Fruit fly (Drosophila melanogaster) whole organism, pupa: ENCODE results near the gene RnpS1.

Source experiments
- CG10348 ChIP-seq: fragments of 200-800 bp; sonication (Bioruptor generic); IDR thresholded peaks from 2 replicates; pipeline ENCODE4 v1.3.6; 2022; ENCODE audit warnings: missing biosample characterization, missing genetic modification characterization
- CG12605 ChIP-seq: fragments of 200-800 bp; sonication (Bioruptor generic); IDR thresholded peaks from 2 replicates; pipeline ENCODE4 v1.3.6; 2022; ENCODE audit warnings: missing biosample characterization, missing genetic modification characterization
- CG13204 ChIP-seq: fragments of 200-800 bp; sonication (Bioruptor generic); optimal IDR thresholded peaks from 2 replicates; lab custom pipeline; 2018; ENCODE audit warnings: missing biosample characterization, mild to moderate bottlenecking, missing genetic modification characterization, moderate library complexity
- CG14655 ChIP-seq: fragments of 200-800 bp; sonication (Bioruptor generic); optimal IDR thresholded peaks from 3 replicates; lab custom pipeline; 2017; ENCODE audit warnings: mild to moderate bottlenecking, missing biosample characterization, missing genetic modification reagents, missing genetic modification characterization
- CG15710 ChIP-seq: fragments of 200-800 bp; sonication (Bioruptor generic); optimal IDR thresholded peaks from 2 replicates; lab custom pipeline; 2018; ENCODE audit warnings: missing biosample characterization, mild to moderate bottlenecking, missing genetic modification characterization, moderate library complexity
- CG17806 ChIP-seq: fragments of 200-800 bp; sonication (Bioruptor generic); optimal IDR thresholded peaks from 2 replicates; lab custom pipeline; 2018; ENCODE audit warnings: missing biosample characterization, mild to moderate bottlenecking, missing genetic modification characterization, moderate library complexity
- CG32121 ChIP-seq: fragments of 200-800 bp; sonication (Bioruptor generic); IDR thresholded peaks from 2 replicates; pipeline ENCODE4 v1.3.6; 2022; ENCODE audit warnings: missing biosample characterization, missing genetic modification characterization
- CG34367 ChIP-seq: fragments of 200-800 bp; sonication (Bioruptor generic); optimal IDR thresholded peaks from 2 replicates; lab custom pipeline; 2018; ENCODE audit warnings: missing biosample characterization, mild to moderate bottlenecking, missing genetic modification characterization
- CG4496 ChIP-seq: fragments of 200-800 bp; sonication (Bioruptor generic); IDR thresholded peaks from 3 replicates; pipeline ENCODE4 v1.3.6; 2022; ENCODE audit warnings: missing biosample characterization, missing genetic modification characterization
- CG8159 ChIP-seq: fragments of 200-800 bp; sonication (Bioruptor generic); optimal IDR thresholded peaks from 3 replicates; lab custom pipeline; 2018; ENCODE audit warnings: missing biosample characterization, mild to moderate bottlenecking, missing genetic modification characterization, moderate library complexity
- CG8301 ChIP-seq: fragments of 200-800 bp; sonication (Bioruptor generic); optimal IDR thresholded peaks from 2 replicates; lab custom pipeline; 2018; ENCODE audit warnings: missing biosample characterization, mild to moderate bottlenecking, missing genetic modification characterization
- CG9948 ChIP-seq: fragments of 200-800 bp; sonication (Bioruptor generic); optimal IDR thresholded peaks from 2 replicates; lab custom pipeline; 2018; ENCODE audit warnings: missing biosample characterization, mild to moderate bottlenecking, missing genetic modification characterization, moderate library complexity
- D1 ChIP-seq: fragments of 200-800 bp; sonication (Bioruptor generic); optimal IDR thresholded peaks from 2 replicates; lab custom pipeline; 2018; ENCODE audit warnings: missing biosample characterization, mild to moderate bottlenecking, missing genetic modification characterization, moderate library complexity
- EcR ChIP-seq: fragments of 200-800 bp; sonication (Bioruptor generic); optimal IDR thresholded peaks from 3 replicates; lab custom pipeline; 2019; ENCODE audit warnings: missing biosample characterization, missing genetic modification characterization, mild to moderate bottlenecking, moderate library complexity, missing genetic modification reagents
- Ets98B ChIP-seq: fragments of 200-800 bp; sonication (Bioruptor generic); IDR thresholded peaks from 2 replicates; pipeline ENCODE4 v1.3.6; 2022; ENCODE audit warnings: missing biosample characterization, missing genetic modification characterization
- Pif1A ChIP-seq: fragments of 200-800 bp; sonication (Bioruptor generic); optimal IDR thresholded peaks from 3 replicates; lab custom pipeline; 2016; ENCODE audit warnings: missing biosample characterization, missing genetic modification characterization
- Pif1B ChIP-seq: fragments of 200-800 bp; sonication (Bioruptor generic); optimal IDR thresholded peaks from 3 replicates; lab custom pipeline; 2016; ENCODE audit warnings: missing biosample characterization, missing genetic modification characterization
- Snoo ChIP-seq: fragments of 200-800 bp; sonication (Bioruptor generic); optimal IDR thresholded peaks from 3 replicates; lab custom pipeline; 2017; ENCODE audit warnings: missing biosample characterization, mild to moderate bottlenecking, missing genetic modification characterization, inconsistent platforms
- fd96Ca ChIP-seq: fragments of 200-800 bp; sonication (Bioruptor generic); IDR thresholded peaks from 3 replicates; pipeline ENCODE4 v1.3.6; 2022; ENCODE audit warnings: missing biosample characterization, missing genetic modification characterization
- gl ChIP-seq: fragments of 200-800 bp; sonication (Bioruptor generic); optimal IDR thresholded peaks from 2 replicates; lab custom pipeline; 2018; ENCODE audit warnings: missing biosample characterization, mild to moderate bottlenecking, missing genetic modification characterization
- rn ChIP-seq: fragments of 200-800 bp; sonication (Bioruptor generic); IDR thresholded peaks from 2 replicates; pipeline ENCODE4 v1.3.6; 2022; ENCODE audit warnings: missing biosample characterization, missing genetic modification characterization

Gene RnpS1

DNA sequence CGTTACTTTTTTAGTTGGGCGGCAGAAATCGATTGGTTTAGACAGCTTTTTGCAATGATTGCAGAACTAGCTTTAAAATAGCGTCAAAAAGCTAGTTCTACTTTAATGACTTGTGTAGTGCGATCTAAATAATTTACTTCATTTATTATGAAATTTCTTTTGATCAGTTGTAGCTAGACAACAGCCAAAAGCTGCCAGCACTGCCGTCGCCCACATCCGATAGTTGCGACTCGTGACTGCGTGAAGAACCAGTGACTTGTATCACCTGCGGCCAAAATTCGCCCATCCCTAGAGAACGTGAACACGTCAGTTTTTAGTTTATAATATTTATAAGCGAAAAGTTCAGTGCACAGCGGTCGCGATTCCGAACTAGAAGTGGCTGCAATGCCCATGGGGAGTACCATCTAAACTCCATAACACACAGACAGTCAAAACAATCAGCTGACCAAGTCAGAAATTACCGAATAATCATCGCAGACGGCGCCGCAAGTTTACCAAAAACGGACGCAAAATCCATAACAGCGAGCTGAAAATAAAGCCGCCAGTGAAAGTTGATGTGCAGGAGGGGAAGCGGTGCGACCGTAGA, 34.9 kb downstream of the RnpS1 start, which contains the start of gene P58IPK:
TSS of gene P58IPK (plus strand) at position 280 of the 586 bp plus-strand sequence.
- TF ChIP-seq CG10348 (GFP tag; lab: Robert Waterston, UW) (0 out of 2 replicates have a peak, but pooled peaks have one; percentile 20), Pif1B (GFP tag; lab: Kevin White, UChicago) (no peak), CG17806 (no peak), CG12605 (GFP tag; lab: Robert Waterston, UW) (no peak), gl (tag; lab: Kevin White, UChicago) (no peak), CG8159 (tag; lab: Kevin White, UChicago) (no peak), CG15710 (tag; lab: Kevin White, UChicago) (peak; percentile 6), CG4496 (GFP tag; lab: Robert Waterston, UW) (peak; percentile 64; the same call in 2 of the 3 replicates), CG14655 (GFP tag; lab: Kevin White, UChicago) (no peak), Ets98B (GFP tag; lab: Robert Waterston, UW) (peak; percentile 54), CG34367 (peak; percentile 10), Pif1A (GFP tag; lab: Kevin White, UChicago) (no peak), D1 (tag; lab: Kevin White, UChicago) (no peak), CG13204 (GFP tag; lab: Kevin White, UChicago) (no peak), CG9948 (tag; lab: Kevin White, UChicago) (no peak), CG8301 (no peak), Snoo (no peak), rn (GFP tag; lab: Robert Waterston, UW) (no peak), CG32121 (GFP tag; lab: Robert Waterston, UW) (peak; percentile 35; the same call in 1 of the 2 replicates), EcR (GFP tag; lab: Kevin White, UChicago) (no peak), fd96Ca (GFP tag; lab: Robert Waterston, UW) (peak; percentile 71; the same call in 2 of the 3 replicates)

DNA sequence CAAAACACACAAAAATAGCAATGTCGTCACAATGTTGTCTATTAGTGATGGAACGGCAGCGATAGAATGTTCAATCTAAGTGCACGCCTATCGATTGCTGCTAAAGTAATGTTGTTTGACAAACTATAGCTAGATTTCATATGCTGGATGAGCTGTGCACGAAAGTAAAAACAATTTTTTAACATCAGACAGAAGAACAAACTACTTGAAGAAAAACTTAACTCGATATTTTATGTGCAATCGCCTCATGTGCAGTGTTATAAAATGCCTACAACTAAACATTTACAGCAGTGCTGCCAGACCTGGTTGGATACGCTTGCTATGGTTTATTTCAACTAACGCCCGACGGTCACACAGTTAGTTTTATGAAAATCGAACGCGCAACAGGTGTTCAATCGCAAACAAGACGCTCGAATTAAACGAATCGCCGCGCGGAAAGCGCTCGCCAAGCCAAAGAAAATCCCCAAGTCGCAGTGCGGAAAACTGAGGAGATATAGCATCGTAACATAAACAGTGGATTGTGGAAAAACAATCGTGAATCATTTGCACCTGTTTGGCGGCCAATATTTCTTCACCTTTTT, 39.2 kb downstream of the RnpS1 start, which contains the start of the genes bocks and CG8312:
TSS of gene bocks (minus strand) at position 51 of the 581 bp plus-strand sequence.
TSS of gene CG8312 (plus strand) at position 358 of the 581 bp plus-strand sequence.
- TF ChIP-seq CG15710 (tag; lab: Kevin White, UChicago) (peak; percentile 3), CG34367 (no peak), gl (tag; lab: Kevin White, UChicago) (no peak)

DNA sequence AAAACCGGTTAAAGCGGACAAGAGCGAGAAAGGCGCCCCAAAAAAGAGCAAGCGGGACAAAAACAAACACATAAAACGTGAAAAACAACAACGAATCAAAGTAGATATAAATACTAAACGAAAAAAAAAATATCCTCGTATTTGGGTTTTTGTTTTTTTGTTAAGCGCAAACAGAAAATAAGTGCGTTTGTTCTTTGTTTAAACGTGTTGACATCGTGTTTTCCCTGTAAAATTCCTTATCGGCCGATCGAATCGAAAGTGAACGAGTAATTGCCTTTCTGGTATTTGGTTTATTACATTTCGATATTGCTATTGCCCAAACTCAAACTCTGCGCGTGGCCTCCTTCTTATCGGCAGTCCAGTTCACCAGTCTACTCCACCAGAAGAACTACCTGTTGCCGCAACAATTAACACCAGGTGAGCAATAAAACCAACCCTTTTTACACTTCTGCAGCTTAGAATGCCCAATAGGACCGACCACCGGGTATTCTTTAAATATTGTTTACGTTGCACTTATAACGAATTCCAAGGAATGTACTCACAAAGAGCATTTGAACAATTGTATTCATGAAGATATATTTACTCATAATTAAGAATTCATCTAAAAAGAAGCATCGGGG, 40.0 kb downstream of the RnpS1 start:
- TF ChIP-seq D1 (tag; lab: Kevin White, UChicago) = no peak
- TF ChIP-seq CG8159 (tag; lab: Kevin White, UChicago) = no peak
- TF ChIP-seq, all 21 proteins: peak for 0

DNA sequence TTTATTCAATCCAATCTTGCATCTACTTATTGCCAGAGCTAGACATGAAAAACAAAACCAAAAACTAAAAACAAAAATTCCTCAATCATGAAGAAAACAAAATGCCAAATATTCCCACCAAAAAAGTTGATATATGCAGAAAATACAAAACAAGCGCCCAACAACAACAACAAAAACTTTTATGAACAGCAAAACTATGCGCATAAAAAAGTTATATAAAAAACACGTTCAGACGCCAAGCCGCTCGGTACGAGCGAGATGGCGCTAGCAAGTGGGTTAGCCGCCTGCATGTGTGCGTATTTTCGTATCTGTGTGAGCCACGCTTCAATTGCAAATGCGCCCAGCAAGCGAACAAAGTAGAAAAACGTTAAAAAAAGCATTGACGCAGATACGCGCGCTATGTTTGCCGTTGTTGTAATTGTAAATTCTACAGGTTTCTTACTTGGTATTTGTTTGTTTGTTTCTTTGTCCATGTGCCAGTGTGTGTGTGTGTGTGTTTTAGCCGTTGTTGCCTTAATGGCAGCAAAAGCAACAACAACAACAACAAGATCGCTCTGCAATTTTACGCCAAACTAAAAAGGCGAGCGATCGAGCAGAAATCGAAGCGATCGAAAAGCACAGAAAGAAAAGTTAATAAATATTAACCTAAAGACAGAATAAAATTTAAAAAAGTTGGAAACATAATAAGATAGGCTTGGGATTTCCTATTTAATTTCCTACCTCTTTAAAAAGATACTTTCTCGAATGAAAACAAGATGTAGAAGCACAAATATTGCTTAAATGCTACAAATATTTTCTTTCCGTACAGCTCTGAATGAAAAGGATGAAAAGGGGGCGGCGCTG, 41.8 kb downstream of the RnpS1 start:
- TF ChIP-seq Pif1B (GFP tag; lab: Kevin White, UChicago) (peak; percentile 56), Ets98B (GFP tag; lab: Robert Waterston, UW) (peak; percentile 73), D1 (tag; lab: Kevin White, UChicago) (no peak), Pif1A (GFP tag; lab: Kevin White, UChicago) (peak; percentile 62), CG13204 (GFP tag; lab: Kevin White, UChicago) (peak; percentile 35), CG17806 (peak; percentile 85), CG10348 (GFP tag; lab: Robert Waterston, UW) (no peak), gl (tag; lab: Kevin White, UChicago) (peak; percentile 48), CG8301 (peak; percentile 69), CG14655 (GFP tag; lab: Kevin White, UChicago) (peak; percentile 76), Snoo (no peak), CG15710 (tag; lab: Kevin White, UChicago) (peak; percentile 84), CG34367 (peak; percentile 70), fd96Ca (GFP tag; lab: Robert Waterston, UW) (0 out of 3 replicates have a peak, but pooled peaks have one; percentile 37), CG12605 (GFP tag; lab: Robert Waterston, UW) (peak; percentile 72), CG9948 (tag; lab: Kevin White, UChicago) (peak; percentile 87), EcR (GFP tag; lab: Kevin White, UChicago) (no peak), CG32121 (GFP tag; lab: Robert Waterston, UW) (peak; percentile 81), CG8159 (tag; lab: Kevin White, UChicago) (peak; percentile 85), CG4496 (GFP tag; lab: Robert Waterston, UW) (peak; percentile 81; the same call in 2 of the 3 replicates), rn (GFP tag; lab: Robert Waterston, UW) (peak; percentile 62)

DNA sequence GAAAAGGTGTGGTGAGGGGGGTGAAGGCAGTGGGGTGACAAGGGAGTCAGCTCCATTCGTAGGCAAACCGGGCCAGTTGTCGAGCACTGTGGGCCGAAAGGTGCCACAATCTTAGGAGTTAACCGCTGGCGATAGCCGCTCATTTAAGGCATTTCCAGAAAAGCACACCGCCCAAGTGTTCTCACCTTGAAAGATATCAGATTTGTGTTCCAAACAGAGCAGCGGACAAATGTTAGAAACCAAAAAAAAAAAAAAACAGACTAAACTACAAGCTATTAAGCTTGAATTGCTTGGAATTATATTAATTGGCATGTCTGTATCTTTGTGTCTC, 42.4 kb downstream of the RnpS1 start:
- no peak for TF ChIP-seq rn (GFP tag; lab: Robert Waterston, UW)
- no peak for TF ChIP-seq Pif1A (GFP tag; lab: Kevin White, UChicago)
- no peak for TF ChIP-seq CG4496 (GFP tag; lab: Robert Waterston, UW)
- peak; percentile 71 for TF ChIP-seq CG14655 (GFP tag; lab: Kevin White, UChicago)
- TF ChIP-seq CG15710 (tag; lab: Kevin White, UChicago) = peak; percentile 39
- TF ChIP-seq CG34367 = peak; percentile 45
- no peak for TF ChIP-seq gl (tag; lab: Kevin White, UChicago)
- TF ChIP-seq CG8301 = peak; percentile 30
- TF ChIP-seq CG8159 (tag; lab: Kevin White, UChicago) = peak; percentile 63
- no peak for TF ChIP-seq Ets98B (GFP tag; lab: Robert Waterston, UW)
- no peak for TF ChIP-seq CG12605 (GFP tag; lab: Robert Waterston, UW)
